Fruit fly (Drosophila melanogaster): ENCODE results near the gene sr.
A peak's percentile ranks its signal among the peaks of the same experiment; 100 is the strongest.

The sr gene

dm6 chr3R:18183244-18183643 is 92.6 kb downstream of the sr start, which contains the start of gene cdm:
Gene cdm (minus strand): TSS chr3R:18183479.
- TF ChIP-seq Pif1B (GFP tag; optimal IDR thresholded peaks at IDR 0.05) (no peak), Pif1A (GFP tag; optimal IDR thresholded peaks at IDR 0.05) (no peak), gl (tag; optimal IDR thresholded peaks at IDR 0.05) (no peak), CG32121 (GFP tag; IDR thresholded peaks at IDR 0.05) (peak; percentile 23; the same call in 1 of the 2 replicates), CG14655 (GFP tag; optimal IDR thresholded peaks at IDR 0.05) (no peak), EcR (GFP tag; optimal IDR thresholded peaks at IDR 0.05) (no peak), CG8159 (tag; optimal IDR thresholded peaks at IDR 0.05) (no peak)

All from whole organism, pupa.